Worm (Caenorhabditis elegans) whole organism, L3 larva: Measurements from ENCODE around the gene C02F5.5.

Experiments used
- ama-1 ChIP-seq: fragments of 150-350 bp; optimal IDR thresholded peaks from 2 replicates; lab custom pipeline; 2018
- ceh-16 ChIP-seq: sonication (generic microtip); optimal IDR thresholded peaks from 2 replicates; lab custom pipeline; 2017; ENCODE audit warnings: missing biosample characterization, missing genetic modification characterization
- ceh-82 ChIP-seq: fragments of 150-350 bp; optimal IDR thresholded peaks from 2 replicates; lab custom pipeline; 2014; ENCODE audit warnings: missing biosample characterization, missing genetic modification characterization
- nfya-1 ChIP-seq: sonication (generic microtip); optimal IDR thresholded peaks from 2 replicates; lab custom pipeline; 2017; ENCODE audit warnings: missing genetic modification characterization, mild to moderate bottlenecking, missing compliant biosample characterization, antibody characterized with exemption, moderate library complexity; ENCODE audit not compliant: insufficient read depth
- nhr-237 ChIP-seq: fragments of 150-350 bp; optimal IDR thresholded peaks from 2 replicates; lab custom pipeline; 2014; ENCODE audit warnings: missing biosample characterization, missing genetic modification characterization
- nhr-25 ChIP-seq: sonication (generic microtip); optimal IDR thresholded peaks from 2 replicates; lab custom pipeline; 2017; ENCODE audit warnings: missing biosample characterization, missing genetic modification characterization
- pha-4 ChIP-seq: fragments of 150-350 bp; optimal IDR thresholded peaks from 2 replicates; lab custom pipeline; 2014; ENCODE audit warnings: missing biosample characterization, missing genetic modification reagents, missing genetic modification characterization
- snpc-4 ChIP-seq: fragments of 150-350 bp; optimal IDR thresholded peaks from 2 replicates; lab custom pipeline; 2014; ENCODE audit warnings: missing biosample characterization, missing genetic modification characterization
- unc-62 ChIP-seq: fragments of 150-350 bp; sonication (generic microtip); optimal IDR thresholded peaks from 4 replicates; lab custom pipeline; 2014; ENCODE audit warnings: missing biosample characterization, missing genetic modification reagents, missing genetic modification characterization
- zag-1 ChIP-seq: fragments of 150-350 bp; optimal IDR thresholded peaks from 2 replicates; lab custom pipeline; 2014; ENCODE audit warnings: missing biosample characterization, missing genetic modification characterization
- ztf-4 ChIP-seq: fragments of 150-350 bp; optimal IDR thresholded peaks from 2 replicates; lab custom pipeline; 2014; ENCODE audit warnings: missing biosample characterization, missing genetic modification characterization

DNA sequence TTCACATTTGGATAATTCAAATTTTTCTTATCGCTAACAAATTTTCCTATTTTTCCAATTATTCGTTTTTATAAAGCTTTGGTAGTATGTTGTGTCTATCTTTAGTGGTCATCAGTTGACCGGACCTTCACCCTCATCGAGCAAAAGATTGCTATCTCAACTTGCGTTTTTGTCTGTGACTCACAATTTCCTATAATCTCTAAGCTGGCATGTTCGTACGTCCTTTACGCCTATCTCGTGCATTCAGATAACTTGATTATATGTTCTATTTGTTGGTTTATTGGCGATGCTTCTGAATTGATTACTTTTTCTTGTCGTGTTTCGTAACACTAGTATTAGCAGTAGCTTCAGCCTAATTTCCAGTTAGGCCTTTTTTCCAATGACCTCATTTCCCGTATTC, 43.6 kb downstream of the C02F5.5 start:
- TF ChIP-seq ceh-16 (tag; lab: Kevin White, UChicago) (no peak), zag-1 (tag; lab: Kevin White, UChicago) (no peak), nhr-237 (no peak), pha-4 (no peak), ceh-82 (no peak), nhr-25 (tag; lab: Kevin White, UChicago) (no peak), ztf-4 (no peak), snpc-4 (tag; lab: Kevin White, UChicago) (no peak), unc-62 (no peak), ama-1 (lab: Kevin White, UChicago) (no peak), nfya-1 (tag; lab: Kevin White, UChicago) (no peak)
